Fruit fly (Drosophila melanogaster) whole organism, embryonic: ENCODE data around the gene CG32700.

Experiments used
- Bteb2 ChIP-seq: fragments of 200-800 bp; sonication (Bioruptor generic); optimal IDR thresholded peaks from 2 replicates; lab custom pipeline; 2016; ENCODE audit warnings: missing biosample characterization, missing genetic modification characterization
- CG10565 ChIP-seq: fragments of 200-800 bp; sonication (Bioruptor generic); optimal IDR thresholded peaks from 3 replicates; lab custom pipeline; 2016; ENCODE audit warnings: missing biosample characterization, mild to moderate bottlenecking, missing genetic modification characterization
- CG12155 ChIP-seq: fragments of 200-800 bp; sonication (Bioruptor generic); optimal IDR thresholded peaks from 3 replicates; lab custom pipeline; 2016; ENCODE audit warnings: missing biosample characterization, missing genetic modification characterization
- CG1602 ChIP-seq: fragments of 200-800 bp; sonication (Bioruptor generic); optimal IDR thresholded peaks from 3 replicates; lab custom pipeline; 2016; ENCODE audit warnings: missing biosample characterization, missing genetic modification characterization
- CG16815 ChIP-seq: fragments of 200-800 bp; sonication (Bioruptor generic); optimal IDR thresholded peaks from 3 replicates; lab custom pipeline; 2017; ENCODE audit warnings: missing biosample characterization, mild to moderate bottlenecking, missing genetic modification characterization
- CG17568 ChIP-seq: fragments of 200-800 bp; sonication (Bioruptor generic); optimal IDR thresholded peaks from 2 replicates; lab custom pipeline; 2018; ENCODE audit warnings: missing biosample characterization, mild to moderate bottlenecking, missing genetic modification characterization, moderate library complexity
- CG17802 ChIP-seq: fragments of 200-800 bp; sonication (Bioruptor generic); optimal IDR thresholded peaks from 2 replicates; lab custom pipeline; 2018; ENCODE audit warnings: missing biosample characterization, mild to moderate bottlenecking, missing genetic modification characterization, moderate library complexity
- CG4730 ChIP-seq: fragments of 200-800 bp; sonication (Bioruptor generic); IDR thresholded peaks from 2 replicates; pipeline ENCODE4 v1.3.6; 2022; ENCODE audit warnings: missing biosample characterization, missing genetic modification characterization
- CG6765 ChIP-seq: fragments of 200-800 bp; sonication (Bioruptor generic); optimal IDR thresholded peaks from 3 replicates; lab custom pipeline; 2017; ENCODE audit warnings: missing biosample characterization, mild to moderate bottlenecking, missing genetic modification characterization
- CG6791 ChIP-seq: fragments of 200-800 bp; sonication (Bioruptor generic); IDR thresholded peaks from 3 replicates; pipeline ENCODE4 v1.3.6; 2022; ENCODE audit warnings: missing biosample characterization, missing genetic modification characterization; ENCODE audit not compliant: partially characterized antibody
- CG7963 ChIP-seq: fragments of 200-800 bp; sonication (Bioruptor generic); IDR thresholded peaks from 3 replicates; pipeline ENCODE4 v1.3.6; 2022; ENCODE audit warnings: missing biosample characterization, missing genetic modification characterization; ENCODE audit not compliant: partially characterized antibody
- CG8765 ChIP-seq: fragments of 200-800 bp; sonication (Bioruptor generic); IDR thresholded peaks from 2 replicates; pipeline ENCODE4 v1.3.6; 2022; ENCODE audit warnings: missing biosample characterization, missing genetic modification characterization
- CTCF ChIP-seq: fragments of 200-800 bp; sonication (Bioruptor generic); optimal IDR thresholded peaks from 2 replicates; lab custom pipeline; 2017; ENCODE audit warnings: missing biosample characterization, mild to moderate bottlenecking, missing genetic modification characterization, moderate library complexity
- Ets65A ChIP-seq: fragments of 200-800 bp; sonication (Bioruptor generic); peaks from one replicate; lab custom pipeline; 2016; ENCODE audit warnings: missing biosample characterization, missing genetic modification characterization
- Fer3 ChIP-seq: fragments of 200-800 bp; sonication (Bioruptor generic); optimal IDR thresholded peaks from 2 replicates; lab custom pipeline; 2018; ENCODE audit warnings: missing biosample characterization, mild to moderate bottlenecking, missing genetic modification characterization, moderate library complexity
- H15 ChIP-seq: fragments of 200-800 bp; sonication (Bioruptor generic); IDR thresholded peaks from 3 replicates; pipeline ENCODE4 v1.3.6; 2022; ENCODE audit warnings: missing biosample characterization, missing genetic modification characterization
- HLH3B ChIP-seq: fragments of 200-800 bp; sonication (Bioruptor generic); IDR thresholded peaks from 2 replicates; pipeline ENCODE4 v1.3.6; 2022; ENCODE audit warnings: missing biosample characterization, missing genetic modification characterization
- Meics ChIP-seq: fragments of 200-800 bp; sonication (Bioruptor generic); optimal IDR thresholded peaks from 2 replicates; lab custom pipeline; 2017; ENCODE audit warnings: missing biosample characterization, mild to moderate bottlenecking, missing genetic modification characterization
- Mrtf ChIP-seq: fragments of 200-800 bp; sonication (Bioruptor generic); IDR thresholded peaks from 3 replicates; pipeline ENCODE4 v1.3.6; 2022; ENCODE audit warnings: missing biosample characterization, missing genetic modification characterization
- PHDP ChIP-seq: fragments of 200-800 bp; sonication (Bioruptor generic); optimal IDR thresholded peaks from 3 replicates; lab custom pipeline; 2018; ENCODE audit warnings: missing biosample characterization, mild to moderate bottlenecking, missing genetic modification characterization, moderate library complexity
- Pdp1 ChIP-seq, 2 experiments: fragments of 200-800 bp; sonication (Bioruptor generic); optimal IDR thresholded peaks; 3 replicates each; lab custom pipeline; 2016; ENCODE audit warnings: missing biosample characterization in 2 of 2, missing genetic modification characterization in 2 of 2, mild to moderate bottlenecking in 1 of 2, moderate library complexity in 1 of 2
- Rfx ChIP-seq: fragments of 200-800 bp; sonication (Bioruptor generic); IDR thresholded peaks from 2 replicates; pipeline ENCODE4 v1.3.6; 2022; ENCODE audit warnings: missing biosample characterization, missing genetic modification characterization
- Stat92E ChIP-seq, 3 experiments: fragments of >200 bp in 2 of 3; fragments of 200-800 bp in 1 of 3; sonication (Bioruptor generic) in 1 of 3; optimal IDR thresholded peaks; 2 replicates each; lab custom pipeline; 2017 to 2019; ENCODE audit warnings: missing biosample characterization in 3 of 3, missing genetic modification characterization in 3 of 3, mild to moderate bottlenecking in 1 of 3, moderate library complexity in 1 of 3
- TFAM ChIP-seq: fragments of 200-800 bp; sonication (Bioruptor generic); optimal IDR thresholded peaks from 2 replicates; lab custom pipeline; 2017; ENCODE audit warnings: missing biosample characterization, missing genetic modification characterization, inconsistent platforms
- al ChIP-seq: fragments of 200-800 bp; sonication (Bioruptor generic); IDR thresholded peaks from 2 replicates; pipeline ENCODE4 v1.3.6; 2022; ENCODE audit warnings: missing biosample characterization, missing genetic modification characterization
- chif ChIP-seq, 2 experiments: fragments of 200-800 bp; sonication (Bioruptor generic); optimal IDR thresholded peaks; 3 replicates each; lab custom pipeline; 2016; ENCODE audit warnings: missing biosample characterization in 2 of 2, missing genetic modification characterization in 2 of 2
- crc ChIP-seq: fragments of 200-800 bp; sonication (Bioruptor generic); optimal IDR thresholded peaks from 2 replicates; lab custom pipeline; 2016; ENCODE audit warnings: missing biosample characterization, missing genetic modification characterization
- cwo ChIP-seq: fragments of 200-800 bp; sonication (Bioruptor generic); optimal IDR thresholded peaks from 3 replicates; lab custom pipeline; 2017; ENCODE audit warnings: missing biosample characterization, missing genetic modification characterization, mild to moderate bottlenecking, moderate library complexity, missing genetic modification reagents
- dati ChIP-seq: fragments of 200-800 bp; sonication (Bioruptor generic); IDR thresholded peaks from 2 replicates; pipeline ENCODE4 v1.3.6; 2022; ENCODE audit warnings: missing biosample characterization, missing genetic modification characterization
- gem ChIP-seq: fragments of 200-800 bp; sonication (Bioruptor generic); optimal IDR thresholded peaks from 2 replicates; lab custom pipeline; 2019; ENCODE audit warnings: missing biosample characterization, mild to moderate bottlenecking, missing genetic modification characterization, moderate library complexity
- gro ChIP-seq: fragments of 200-800 bp; sonication (Bioruptor generic); optimal IDR thresholded peaks from 2 replicates; lab custom pipeline; 2016; ENCODE audit warnings: missing biosample characterization, missing genetic modification characterization
- h ChIP-seq: fragments of >200 bp; optimal IDR thresholded peaks from 2 replicates; lab custom pipeline; 2017
- hb ChIP-seq: fragments of 200-800 bp; sonication (Bioruptor generic); IDR thresholded peaks from 3 replicates; pipeline ENCODE4 v1.3.6; 2022; ENCODE audit warnings: missing biosample characterization, missing genetic modification characterization; ENCODE audit not compliant: partially characterized antibody
- lab ChIP-seq: fragments of 200-800 bp; sonication (Bioruptor generic); optimal IDR thresholded peaks from 3 replicates; lab custom pipeline; 2017; ENCODE audit warnings: missing biosample characterization, missing genetic modification characterization, mild to moderate bottlenecking, moderate library complexity, missing genetic modification reagents
- psq ChIP-seq: fragments of 200-800 bp; sonication (Bioruptor generic); optimal IDR thresholded peaks from 2 replicates; lab custom pipeline; 2017; ENCODE audit warnings: missing biosample characterization, missing genetic modification characterization
- row ChIP-seq: fragments of 200-800 bp; sonication (Bioruptor generic); IDR thresholded peaks from 3 replicates; pipeline ENCODE4 v1.3.6; 2022; ENCODE audit warnings: missing biosample characterization, missing genetic modification characterization
- sens ChIP-seq: fragments of 200-800 bp; sonication (Bioruptor generic); peaks from one replicate; lab custom pipeline; 2016; ENCODE audit warnings: missing biosample characterization, missing genetic modification characterization
- seq ChIP-seq: fragments of 200-800 bp; sonication (Bioruptor generic); IDR thresholded peaks from 2 replicates; pipeline ENCODE4 v1.3.6; 2022; ENCODE audit warnings: missing biosample characterization, missing genetic modification characterization
- sima ChIP-seq: fragments of 200-800 bp; sonication (Bioruptor generic); optimal IDR thresholded peaks from 2 replicates; lab custom pipeline; 2016; ENCODE audit warnings: missing biosample characterization, missing genetic modification characterization
- slbo ChIP-seq: fragments of 200-800 bp; sonication (Bioruptor generic); IDR thresholded peaks from 2 replicates; pipeline ENCODE4 v1.3.6; 2022; ENCODE audit warnings: missing biosample characterization, missing genetic modification characterization
- ssp ChIP-seq: fragments of 200-800 bp; sonication (Bioruptor generic); IDR thresholded peaks from 2 replicates; pipeline ENCODE4 v1.3.6; 2022; ENCODE audit warnings: missing biosample characterization, missing genetic modification characterization
- tap ChIP-seq: fragments of 200-800 bp; optimal IDR thresholded peaks from 3 replicates; lab custom pipeline; 2019; ENCODE audit warnings: missing biosample characterization, mild to moderate bottlenecking, missing genetic modification characterization, moderate library complexity
- tgo ChIP-seq: fragments of 200-800 bp; sonication (Bioruptor generic); IDR thresholded peaks from 3 replicates; pipeline ENCODE4 v1.3.6; 2022; ENCODE audit warnings: missing biosample characterization, missing genetic modification characterization
- tx ChIP-seq: fragments of 200-800 bp; sonication (Bioruptor generic); optimal IDR thresholded peaks from 2 replicates; lab custom pipeline; 2016; ENCODE audit warnings: missing biosample characterization, missing genetic modification characterization
- unpg ChIP-seq: fragments of 200-800 bp; sonication (Bioruptor generic); optimal IDR thresholded peaks from 3 replicates; lab custom pipeline; 2018; ENCODE audit warnings: missing biosample characterization, mild to moderate bottlenecking, missing genetic modification characterization, moderate library complexity
- zen2 ChIP-seq: fragments of 200-800 bp; sonication (Bioruptor generic); IDR thresholded peaks from 3 replicates; pipeline ENCODE4 v1.3.6; 2022; ENCODE audit warnings: missing biosample characterization, missing genetic modification characterization; ENCODE audit not compliant: partially characterized antibody

The CG32700 gene

dm6 chrX:9595312-9595931 lies 44.8 kb upstream of the CG32700 start (continued):
- no peak for TF ChIP-seq crc
- TF ChIP-seq HLH3B (GFP tag; lab: Robert Waterston, UW), result no peak
- TF ChIP-seq Rfx (GFP tag; lab: Robert Waterston, UW), result 0 out of 2 replicates have a peak, but pooled peaks have one; percentile 15
- 0 out of 3 replicates have a peak, but pooled peaks have one; percentile 8 for TF ChIP-seq row
- TF ChIP-seq slbo, result peak; percentile 36; the same call in 1 of the 2 replicates
- TF ChIP-seq zen2 (GFP tag; lab: Robert Waterston, UW), result no peak
- TF ChIP-seq CG17802 (tag; lab: Kevin White, UChicago), result no peak
- peak; percentile 88 for TF ChIP-seq CTCF (GFP tag; lab: Kevin White, UChicago)

- peak; percentile 10 for TF ChIP-seq gem (tag; lab: Kevin White, UChicago)
- TF ChIP-seq tap (tag; lab: Kevin White, UChicago), result no peak
- peak; percentile 58 for TF ChIP-seq cwo (GFP tag; lab: Kevin White, UChicago)
- no peak for TF ChIP-seq Fer3 (tag; lab: Kevin White, UChicago)
- TF ChIP-seq PHDP (tag; lab: Kevin White, UChicago), result no peak
- peak; percentile 71 for TF ChIP-seq Meics
- no peak for TF ChIP-seq sima
- no peak for TF ChIP-seq Stat92E (GFP tag; optimal IDR thresholded peaks at IDR 0.05; lab: Kevin White, UChicago)
- peak in 1 of 2 experiments; percentile 22 for TF ChIP-seq Pdp1 (GFP tag; optimal IDR thresholded peaks at IDR 0.05; lab: Kevin White, UChicago)
Measured at dm6 chrX:9594446-9594845, 43.8 kb upstream of the CG32700 start.

dm6 chrX:9590592-9590991 lies 40.0 kb upstream of the CG32700 start:
- TF ChIP-seq dati (GFP tag; lab: Robert Waterston, UW) (no peak), tgo (GFP tag; lab: Robert Waterston, UW) (0 out of 3 replicates have a peak, but pooled peaks have one; percentile 4)

- TF ChIP-seq H15 (GFP tag; lab: Robert Waterston, UW) (0 out of 3 replicates have a peak, but pooled peaks have one; percentile 43), seq (GFP tag; lab: Robert Waterston, UW) (peak; percentile 44; the same call in 1 of the 2 replicates), sens (GFP tag; lab: Kevin White, UChicago) (peak; percentile 43), CG7963 (no peak), hb (no peak), CG6791 (GFP tag; lab: Robert Waterston, UW) (no peak), Bteb2 (GFP tag; lab: Kevin White, UChicago) (no peak), lab (peak; percentile 72), h (no peak), TFAM (GFP tag; lab: Kevin White, UChicago) (no peak), al (GFP tag; lab: Robert Waterston, UW) (no peak), psq (GFP tag; lab: Kevin White, UChicago) (no peak), Mrtf (peak; percentile 47; the same call in 1 of the 3 replicates), Ets65A (GFP tag; lab: Kevin White, UChicago) (peak; percentile 90), CG17568 (GFP tag; lab: Kevin White, UChicago) (no peak), unpg (peak; percentile 52), CG1602 (no peak), gro (no peak), CG16815 (peak; percentile 5), tx (GFP tag; lab: Kevin White, UChicago) (no peak), CG6765 (GFP tag; lab: Kevin White, UChicago) (no peak), CG4730 (no peak), tap (tag; lab: Kevin White, UChicago) (peak; percentile 54), CG12155 (GFP tag; lab: Kevin White, UChicago) (no peak), CG8765 (GFP tag; lab: Robert Waterston, UW) (no peak), CG10565 (GFP tag; lab: Kevin White, UChicago) (no peak), chif (GFP tag; optimal IDR thresholded peaks at IDR 0.05; lab: Kevin White, UChicago) (no peak), ssp (GFP tag; lab: Robert Waterston, UW) (no peak)
Measured at dm6 chrX:9589928-9590327, 39.3 kb upstream of the CG32700 start.
